Fruit fly (Drosophila melanogaster): Measurements from ENCODE around the gene Mgat4a.

Gene Mgat4a

DNA sequence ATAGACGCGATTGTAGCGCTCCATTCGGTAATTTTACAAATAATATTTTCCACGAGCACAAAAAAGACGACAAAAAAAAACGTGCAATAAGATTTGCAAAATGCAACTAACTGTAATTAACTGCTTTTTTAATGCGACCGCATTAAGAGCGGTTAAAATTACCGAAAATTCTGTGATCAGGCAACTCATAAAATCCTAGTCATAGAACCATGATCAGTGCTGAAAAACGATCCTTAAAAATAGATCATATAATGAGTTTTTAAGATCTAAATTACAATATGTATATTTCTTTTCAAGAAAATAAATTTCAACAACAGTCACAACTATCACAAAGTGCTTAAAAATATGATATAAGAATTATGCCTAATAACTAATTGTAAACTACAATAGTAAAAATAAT lies 41.4 kb downstream of the Mgat4a start, which contains the start of gene gnu:
Gene gnu (minus strand): TSS at position 125 of the 400 bp plus-strand sequence.
- TF ChIP-seq Hr78 (GFP tag; optimal IDR thresholded peaks at IDR 0.05) (no peak), brk (GFP tag; optimal IDR thresholded peaks at IDR 0.05) (no peak), woc (GFP tag; optimal IDR thresholded peaks at IDR 0.05) (no peak), GATAd (GFP tag; optimal IDR thresholded peaks at IDR 0.05) (no peak), Hr83 (GFP tag; optimal IDR thresholded peaks at IDR 0.05; ENCODE audit: poor library complexity, severe bottlenecking) (no peak), HLH106 (tag; optimal IDR thresholded peaks at IDR 0.05) (no peak), dmrt93B (GFP tag; optimal IDR thresholded peaks at IDR 0.05) (no peak), Rel (GFP tag; optimal IDR thresholded peaks at IDR 0.05) (no peak), Rel (tag; optimal IDR thresholded peaks at IDR 0.05) (no peak), jim (GFP tag; optimal IDR thresholded peaks at IDR 0.05) (no peak), Hnf4 (GFP tag; optimal IDR thresholded peaks at IDR 0.05) (no peak), Dif (GFP tag; optimal IDR thresholded peaks at IDR 0.05; ENCODE audit: partially characterized antibody) (no peak), dl (GFP tag; optimal IDR thresholded peaks at IDR 0.05; ENCODE audit: insufficient read depth in 1 of 2, partially characterized antibody in 2 of 2) (no peak), sv (GFP tag; optimal IDR thresholded peaks at IDR 0.05) (no peak), Vsx2 (GFP tag; optimal IDR thresholded peaks at IDR 0.05; ENCODE audit: partially characterized antibody) (no peak), tai (GFP tag; optimal IDR thresholded peaks at IDR 0.05) (no peak)

dm6 chr3L:14804724-14805221 lies 42.9 kb downstream of the Mgat4a start, which contains the start of gene CG17839:
Gene CG17839 (plus strand): TSS chr3L:14805136.
- TF ChIP-seq Abd-B (GFP tag; optimal IDR thresholded peaks at IDR 0.05): no peak

DNA sequence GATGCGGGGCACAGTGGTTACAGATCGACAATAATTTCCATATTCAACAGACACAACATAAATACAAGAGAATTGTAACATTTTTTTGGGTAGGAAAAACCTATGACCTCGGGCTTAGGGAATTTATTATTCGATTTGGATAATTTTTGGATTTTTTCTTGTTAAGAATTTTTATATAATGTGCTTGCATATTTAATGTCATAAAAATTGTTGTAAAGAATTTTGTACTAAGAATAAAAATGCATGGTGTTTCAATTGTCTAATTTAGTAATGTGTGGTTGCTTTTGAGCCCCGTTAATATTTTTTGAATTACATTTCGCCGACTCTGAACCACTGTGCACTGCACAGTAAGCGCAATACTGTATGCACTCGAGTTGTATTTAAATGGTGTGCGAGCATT lies 54.8 kb downstream of the Mgat4a start:
- TF ChIP-seq OdsH (GFP tag; optimal IDR thresholded peaks at IDR 0.05) (no peak), CrebA (GFP tag; optimal IDR thresholded peaks at IDR 0.05; ENCODE audit: borderline replicate concordance) (no peak), Rel (GFP tag; optimal IDR thresholded peaks at IDR 0.05) (no peak), Rel (tag; optimal IDR thresholded peaks at IDR 0.05) (no peak), Jra (GFP tag; optimal IDR thresholded peaks at IDR 0.05) (no peak), dsf (GFP tag; optimal IDR thresholded peaks at IDR 0.05; ENCODE audit: borderline replicate concordance) (no peak), rgr (GFP tag; optimal IDR thresholded peaks at IDR 0.05) (no peak), Mio (GFP tag; optimal IDR thresholded peaks at IDR 0.05) (no peak), brk (GFP tag; optimal IDR thresholded peaks at IDR 0.05) (no peak)
